Fruit fly (Drosophila melanogaster) whole organism, wandering third instar larva: Measurements from ENCODE around the gene vers.

Source experiments
- Abd-B ChIP-seq: fragments of >200 bp; optimal IDR thresholded peaks from 2 replicates; lab custom pipeline; 2017; ENCODE audit warnings: missing biosample characterization, missing genetic modification characterization
- Dfd ChIP-seq: fragments of >200 bp; optimal IDR thresholded peaks from 2 replicates; lab custom pipeline; 2017; ENCODE audit warnings: missing biosample characterization, missing genetic modification characterization
- Dif ChIP-seq: fragments of 200-275, 200-300 bp; sonication (Bioruptor generic); optimal IDR thresholded peaks from 2 replicates; lab custom pipeline; 2018; ENCODE audit warnings: missing biosample characterization, missing genetic modification characterization; ENCODE audit not compliant: partially characterized antibody
- Hr78 ChIP-seq: fragments of >200 bp; optimal IDR thresholded peaks from 2 replicates; lab custom pipeline; 2017; ENCODE audit warnings: missing biosample characterization, missing genetic modification characterization
- N ChIP-seq: fragments of >200 bp; optimal IDR thresholded peaks from 2 replicates; lab custom pipeline; 2018; ENCODE audit warnings: missing biosample characterization, missing external identifiers, missing genetic modification characterization
- Rel ChIP-seq, 2 experiments: fragments of 200-800 bp; sonication (Bioruptor generic) in 1 of 2; optimal IDR thresholded peaks; 2 replicates in 1 of 2; 3 replicates in 1 of 2; lab custom pipeline; 2016 to 2019; ENCODE audit warnings: mild to moderate bottlenecking in 2 of 2, missing biosample characterization in 2 of 2, missing genetic modification characterization in 2 of 2, moderate library complexity in 1 of 2
- br ChIP-seq: fragments of 200-800 bp; sonication (Bioruptor generic); optimal IDR thresholded peaks from 2 replicates; lab custom pipeline; 2016; ENCODE audit warnings: missing biosample characterization, missing genetic modification characterization
- brk ChIP-seq: fragments of 200-800 bp; sonication (Bioruptor generic); optimal IDR thresholded peaks from 2 replicates; lab custom pipeline; 2016; ENCODE audit warnings: missing biosample characterization, mild to moderate bottlenecking, missing genetic modification characterization
- foxo ChIP-seq, 2 experiments: fragments of 200-800 bp; sonication (Bioruptor generic); optimal IDR thresholded peaks; 2 replicates in 1 of 2; 3 replicates in 1 of 2; lab custom pipeline; 2016 to 2017; ENCODE audit warnings: missing biosample characterization in 2 of 2, missing genetic modification characterization in 2 of 2
- h ChIP-seq: fragments of 200-800 bp; sonication (Bioruptor generic); optimal IDR thresholded peaks from 3 replicates; lab custom pipeline; 2016; ENCODE audit warnings: missing biosample characterization, mild to moderate bottlenecking, missing genetic modification characterization
- jim ChIP-seq: fragments of 175-275, 200-325 bp; sonication (Bioruptor generic); optimal IDR thresholded peaks from 2 replicates; lab custom pipeline; 2016; ENCODE audit warnings: missing biosample characterization, mild to moderate bottlenecking, missing genetic modification characterization
- pan ChIP-seq: fragments of >200 bp; optimal IDR thresholded peaks from 2 replicates; lab custom pipeline; 2017
- rgr ChIP-seq: fragments of 200-800 bp; sonication (Bioruptor generic); optimal IDR thresholded peaks from 3 replicates; lab custom pipeline; 2016; ENCODE audit warnings: missing biosample characterization, mild to moderate bottlenecking, missing genetic modification characterization
- woc ChIP-seq: sonication (Bioruptor generic); optimal IDR thresholded peaks from 2 replicates; lab custom pipeline; 2016; ENCODE audit warnings: missing biosample characterization, mild to moderate bottlenecking, missing genetic modification characterization

DNA sequence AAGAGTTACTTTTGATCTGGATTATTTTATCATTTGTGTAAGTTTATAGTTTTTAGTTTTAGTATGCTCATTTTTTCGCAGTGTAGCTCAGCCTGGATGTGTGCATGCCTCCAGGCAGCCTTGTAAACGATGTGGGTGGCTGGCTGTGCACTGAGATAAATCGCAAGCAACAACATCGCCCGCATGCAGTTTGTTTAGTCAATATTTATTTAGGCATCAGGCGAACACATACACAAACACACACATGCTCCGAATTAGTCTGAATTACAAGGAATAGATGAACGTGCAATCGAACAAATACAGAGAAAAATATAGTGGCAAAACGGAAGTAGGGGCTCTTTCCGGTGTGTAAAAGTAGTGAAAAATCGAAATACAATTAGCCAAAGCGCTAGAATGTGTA is 47.2 kb downstream of the vers start:
- TF ChIP-seq h (GFP tag; lab: Kevin White, UChicago) (no peak), jim (no peak), pan (lab: Kevin White, UChicago) (no peak), N (no peak), foxo (GFP tag; optimal IDR thresholded peaks at IDR 0.05; lab: Kevin White, UChicago) (no peak), Hr78 (GFP tag; lab: Kevin White, UChicago) (no peak), brk (GFP tag; lab: Kevin White, UChicago) (no peak), Dif (GFP tag; lab: Kevin White, UChicago) (no peak), Rel (GFP tag; optimal IDR thresholded peaks at IDR 0.05; lab: Kevin White, UChicago) (no peak), Rel (tag; optimal IDR thresholded peaks at IDR 0.05; lab: Kevin White, UChicago) (no peak), br (GFP tag; lab: Kevin White, UChicago) (no peak), woc (GFP tag; lab: Kevin White, UChicago) (no peak), Dfd (GFP tag; lab: Kevin White, UChicago) (no peak), Abd-B (no peak), rgr (GFP tag; lab: Kevin White, UChicago) (no peak)
